Worm (Caenorhabditis elegans) whole organism, L3 larva: ENCODE measurements around the gene H05C05.1.

ENCODE experiments used
- R02D3.7 ChIP-seq: fragments of 150-350 bp; optimal IDR thresholded peaks from 2 replicates; lab custom pipeline; 2014; ENCODE audit warnings: missing biosample characterization, missing genetic modification characterization
- daf-12 ChIP-seq: fragments of 150-350 bp; optimal IDR thresholded peaks from 2 replicates; lab custom pipeline; 2014; ENCODE audit warnings: missing biosample characterization, missing genetic modification reagents, missing genetic modification characterization
- egl-27 ChIP-seq: sonication (generic microtip); optimal IDR thresholded peaks from 4 replicates; lab custom pipeline; 2017; ENCODE audit warnings: missing biosample characterization, missing genetic modification reagents, missing genetic modification characterization
- elt-2 ChIP-seq: sonication (generic microtip); optimal IDR thresholded peaks from 2 replicates; lab custom pipeline; 2016; ENCODE audit warnings: missing genetic modification reagents, mild to moderate bottlenecking, missing genetic modification characterization, missing compliant biosample characterization
- unc-39 ChIP-seq: sonication (generic microtip); optimal IDR thresholded peaks from 4 replicates; lab custom pipeline; 2017; ENCODE audit warnings: missing biosample characterization, missing genetic modification characterization
- ztf-11 ChIP-seq: fragments of 150-350 bp; optimal IDR thresholded peaks from 2 replicates; lab custom pipeline; 2014; ENCODE audit warnings: missing biosample characterization, missing genetic modification characterization

DNA sequence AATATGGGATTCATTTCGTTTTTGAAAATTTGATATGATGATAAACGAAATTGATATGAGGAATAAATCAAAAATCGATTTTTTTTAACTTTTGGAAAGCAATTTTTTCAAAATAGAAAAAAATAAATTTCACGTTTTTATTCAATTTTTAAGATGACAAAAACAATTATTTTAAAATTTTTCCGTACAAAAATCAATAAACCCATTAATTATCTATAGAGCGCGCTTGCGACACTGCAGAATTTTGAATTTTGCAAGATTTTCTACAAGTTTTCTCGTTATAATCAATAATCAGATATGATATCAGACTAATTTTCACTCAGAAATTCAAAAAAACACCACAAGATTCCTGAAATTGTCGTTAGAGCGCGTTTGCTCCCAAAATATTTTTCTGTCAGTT lies 2.9 kb upstream of the H05C05.1 start, which contains the start of gene R10F2.6:
- TF ChIP-seq egl-27 (tag; lab: Kevin White, UChicago) = no peak
- TF ChIP-seq unc-39 = no peak
- no peak for TF ChIP-seq R02D3.7 (tag; lab: Kevin White, UChicago)
- no peak for TF ChIP-seq elt-2 (tag; lab: Kevin White, UChicago)
- TF ChIP-seq daf-12 (tag; lab: Kevin White, UChicago) = no peak
- TF ChIP-seq ztf-11 = no peak
